Worm (Caenorhabditis elegans): ENCODE results near the gene sdz-8.

sdz-8 gene

DNA sequence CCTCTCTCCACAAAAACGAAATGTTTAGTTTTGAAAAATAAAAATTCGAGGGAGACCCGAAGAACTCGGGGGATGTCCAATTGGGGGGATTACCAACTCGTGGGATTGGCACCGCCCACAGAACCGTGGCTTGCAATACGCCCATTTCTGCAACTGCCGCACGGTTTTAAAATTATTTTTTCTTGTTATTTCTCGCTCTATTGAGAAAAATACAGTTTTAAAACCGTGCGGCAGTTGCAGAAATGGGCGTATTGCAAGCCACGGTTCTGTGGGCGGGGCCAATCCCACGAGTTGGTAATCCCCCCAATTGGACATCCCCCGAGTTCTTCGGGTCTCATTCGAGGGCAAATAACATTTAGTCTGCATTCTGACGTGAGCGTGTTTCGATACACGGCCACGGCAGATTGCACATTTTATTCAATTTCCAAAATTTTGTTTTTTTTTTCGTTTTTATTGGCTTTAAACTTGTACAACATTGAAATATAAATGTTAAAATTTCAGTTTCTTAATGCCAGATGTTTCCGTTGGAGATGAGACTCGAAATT is 11.1 kb downstream of the sdz-8 start, which contains the start of the genes C55A6.1 and C55A6.10 (continued):
- peak in 1 of 2 experiments; percentile 68 for TF ChIP-seq ztf-11 (tag; optimal IDR thresholded peaks at IDR 0.05)
- TF ChIP-seq xbp-1 (tag; optimal IDR thresholded peaks at IDR 0.05) = peak; percentile 65
- TF ChIP-seq tbx-2 (tag; optimal IDR thresholded peaks at IDR 0.05) = peak; percentile 71
- peak; percentile 85 for TF ChIP-seq nhr-47 (tag; optimal IDR thresholded peaks at IDR 0.05)
- TF ChIP-seq snpc-4 (tag; optimal IDR thresholded peaks at IDR 0.05) = peak; percentile 17
- TF ChIP-seq elt-2 (tag; optimal IDR thresholded peaks at IDR 0.05) = peak; percentile 14
- TF ChIP-seq lin-14 (GFP tag; optimal IDR thresholded peaks at IDR 0.05) = peak; percentile 76
- peak; percentile 37 for TF ChIP-seq nhr-77 (tag; optimal IDR thresholded peaks at IDR 0.05)
- peak; percentile 44 for TF ChIP-seq ceh-8 (GFP tag; optimal IDR thresholded peaks at IDR 0.05)
- TF ChIP-seq unc-86 (tag; optimal IDR thresholded peaks at IDR 0.05) = peak; percentile 76

DNA sequence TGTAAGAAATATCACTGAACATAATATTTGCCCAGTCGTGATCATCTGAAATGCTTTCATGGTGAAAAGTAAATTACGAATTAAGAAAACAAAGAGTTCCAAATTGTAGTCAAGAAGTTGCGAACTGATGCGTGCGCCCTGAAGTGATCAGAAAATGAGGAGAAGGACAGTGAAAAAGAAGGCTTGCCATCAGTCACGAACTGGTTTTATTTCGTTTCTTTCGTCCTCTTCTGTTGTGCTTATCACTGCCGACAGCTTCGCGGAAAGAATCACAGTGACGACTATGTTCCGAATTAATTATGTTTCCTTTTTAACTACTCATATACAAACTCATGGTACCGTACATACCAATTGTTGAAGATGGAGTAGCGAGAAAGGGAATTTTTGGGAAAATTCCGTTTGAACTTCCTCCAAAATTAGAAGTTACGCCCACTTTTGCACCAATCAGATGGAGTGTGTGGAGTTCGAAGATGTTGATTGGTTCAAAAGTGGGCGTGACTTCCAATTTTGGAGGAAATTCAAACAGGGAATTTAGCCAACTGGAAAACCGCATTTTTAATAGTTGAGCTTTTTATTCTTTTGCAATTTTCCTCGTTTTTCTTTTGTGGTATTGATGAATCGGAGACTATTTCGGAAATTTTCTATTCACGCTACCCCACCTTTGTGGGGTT is 12.8 kb downstream of the sdz-8 start, which contains the start of gene C55A6.12:
Gene C55A6.12 (minus strand): TSS at position 51 of the 671 bp plus-strand sequence.
- TF ChIP-seq ceh-90 (tag; optimal IDR thresholded peaks at IDR 0.05) = no peak
- no peak for TF ChIP-seq unc-86 (tag; optimal IDR thresholded peaks at IDR 0.05)
- peak; percentile 49; the same call in 1 of the 2 replicates for TF ChIP-seq grh-1 (GFP tag; IDR thresholded peaks at IDR 0.05)
- no peak for TF ChIP-seq unc-98 (GFP tag; IDR thresholded peaks at IDR 0.05)
- TF ChIP-seq dpl-1 (GFP tag; optimal IDR thresholded peaks at IDR 0.05) = peak; percentile 27 to 68 (median 65)
- no peak for TF ChIP-seq nhr-237 (tag; optimal IDR thresholded peaks at IDR 0.05)
- peak; percentile 28 for TF ChIP-seq nhr-85 (tag)
- TF ChIP-seq lsy-2 (tag; optimal IDR thresholded peaks at IDR 0.05) = peak in 1 of 2 experiments; percentile 24
- peak in 1 of 2 experiments; percentile 74 for TF ChIP-seq efl-1 (optimal IDR thresholded peaks at IDR 0.05)
- peak; percentile 77 to 96 for TF ChIP-seq efl-1 (GFP tag; optimal IDR thresholded peaks at IDR 0.05 in 1 of 2)
- TF ChIP-seq jun-1 (tag; optimal IDR thresholded peaks at IDR 0.05) = no peak
- no peak for TF ChIP-seq nhr-84 (tag; optimal IDR thresholded peaks at IDR 0.05)
- TF ChIP-seq xbp-1 (tag; optimal IDR thresholded peaks at IDR 0.05) = peak; percentile 48
- TF ChIP-seq lin-35 (GFP tag; optimal IDR thresholded peaks at IDR 0.05) = peak; percentile 25 to 77
- no peak for TF ChIP-seq unc-130 (tag; optimal IDR thresholded peaks at IDR 0.05)
- TF ChIP-seq sup-37 (GFP tag; optimal IDR thresholded peaks at IDR 0.05) = no peak
- TF ChIP-seq nhr-20 (tag; optimal IDR thresholded peaks at IDR 0.05) = no peak

DNA sequence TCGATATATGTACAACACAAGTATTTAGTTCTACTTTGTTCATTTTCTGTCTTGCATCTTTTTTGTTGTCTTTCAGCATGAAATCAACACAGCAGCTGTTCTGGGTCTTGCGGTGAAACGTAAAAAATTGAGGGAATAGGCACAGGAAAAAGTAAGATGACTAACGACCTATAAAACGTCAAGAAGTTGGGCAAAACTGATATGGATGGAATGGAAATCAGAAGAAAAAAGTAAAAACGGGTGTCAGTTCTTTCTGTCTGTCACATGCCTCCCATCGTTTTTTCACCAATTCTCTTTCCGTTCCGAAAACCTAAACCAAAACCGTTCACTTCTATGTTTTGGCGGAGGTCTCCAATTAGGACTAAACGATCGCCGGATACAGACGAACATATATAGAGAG is 15.0 kb downstream of the sdz-8 start:
- TF ChIP-seq nhr-12 (tag; optimal IDR thresholded peaks at IDR 0.05) = no peak
- TF ChIP-seq ceh-90 (tag; optimal IDR thresholded peaks at IDR 0.05) = no peak
- no peak for TF ChIP-seq unc-98 (GFP tag; IDR thresholded peaks at IDR 0.05)
- no peak for TF ChIP-seq mdl-1 (tag; optimal IDR thresholded peaks at IDR 0.05)
- no peak for TF ChIP-seq efl-1 (optimal IDR thresholded peaks at IDR 0.05)
- TF ChIP-seq efl-1 (GFP tag; optimal IDR thresholded peaks at IDR 0.05 in 1 of 2) = peak in 1 of 2 experiments; percentile 64
- no peak for TF ChIP-seq lin-35 (GFP tag; optimal IDR thresholded peaks at IDR 0.05)
- no peak for TF ChIP-seq F16B12.6 (tag; optimal IDR thresholded peaks at IDR 0.05)
- no peak for TF ChIP-seq elt-2 (tag; optimal IDR thresholded peaks at IDR 0.05)
- TF ChIP-seq blmp-1 (tag; optimal IDR thresholded peaks at IDR 0.05) = peak; percentile 33

DNA sequence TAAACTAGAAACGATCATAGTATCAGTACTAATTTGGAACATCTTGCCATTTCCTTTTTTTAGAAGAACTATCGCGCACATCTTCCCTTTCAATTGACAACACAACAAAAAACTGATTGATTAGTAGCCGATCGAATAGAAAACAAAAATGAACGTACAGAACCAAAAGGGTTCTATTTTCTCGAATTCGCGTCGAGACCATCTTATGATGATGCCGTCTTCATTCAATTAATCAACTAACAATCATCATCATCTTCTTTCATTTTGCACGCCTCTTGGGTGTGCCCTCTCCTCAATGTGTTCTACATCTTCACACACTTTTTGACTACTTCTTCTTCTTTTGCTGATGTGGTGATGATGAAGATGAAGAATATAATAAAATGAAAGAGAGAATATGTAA is 16.2 kb downstream of the sdz-8 start:
- TF ChIP-seq mep-1 (tag; optimal IDR thresholded peaks at IDR 0.05) = no peak
- peak; percentile 48 for TF ChIP-seq lin-14 (GFP tag; optimal IDR thresholded peaks at IDR 0.05)
- peak; percentile 40 for TF ChIP-seq blmp-1 (tag; optimal IDR thresholded peaks at IDR 0.05)

DNA sequence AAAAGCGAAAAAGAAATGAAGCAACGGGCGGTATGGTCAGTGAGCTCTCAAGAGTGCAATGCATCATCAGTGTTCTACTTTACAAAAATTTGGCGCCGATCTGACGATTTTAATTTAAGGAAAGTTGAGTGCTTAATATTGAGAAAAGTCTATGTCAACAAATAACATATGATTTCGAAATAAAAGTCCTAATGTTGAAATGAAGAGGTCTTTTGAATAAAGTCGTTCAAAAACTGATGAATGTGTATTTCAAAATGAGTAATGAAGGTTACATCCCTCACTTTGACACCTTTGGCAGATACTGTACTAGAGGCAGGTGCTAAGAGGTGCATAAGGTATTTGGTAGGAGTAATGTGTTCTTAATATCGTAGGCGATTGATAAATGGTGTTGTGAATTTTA is 18.5 kb downstream of the sdz-8 start:
- no peak for TF ChIP-seq ces-1 (GFP tag; optimal IDR thresholded peaks at IDR 0.05)
- TF ChIP-seq nhr-20 (tag; optimal IDR thresholded peaks at IDR 0.05) = no peak
- no peak for TF ChIP-seq nhr-84 (tag; optimal IDR thresholded peaks at IDR 0.05)
- no peak for TF ChIP-seq pqm-1 (tag; optimal IDR thresholded peaks at IDR 0.05)
- TF ChIP-seq nhr-77 (tag; optimal IDR thresholded peaks at IDR 0.05) = no peak
- no peak for TF ChIP-seq hlh-17 (GFP tag; optimal IDR thresholded peaks at IDR 0.05; ENCODE audit: borderline replicate concordance)
- no peak for TF ChIP-seq aly-2 (tag; optimal IDR thresholded peaks at IDR 0.05)
- TF ChIP-seq unc-98 (GFP tag; IDR thresholded peaks at IDR 0.05) = no peak
- no peak for TF ChIP-seq pax-3 (tag; optimal IDR thresholded peaks at IDR 0.05)
- TF ChIP-seq aha-1 (tag; optimal IDR thresholded peaks at IDR 0.05) = no peak
- no peak for TF ChIP-seq nhr-71 (tag; optimal IDR thresholded peaks at IDR 0.05)
- TF ChIP-seq ceh-90 (tag; optimal IDR thresholded peaks at IDR 0.05) = no peak
- no peak for TF ChIP-seq F16B12.6 (tag; optimal IDR thresholded peaks at IDR 0.05)
- no peak for TF ChIP-seq dpl-1 (GFP tag; optimal IDR thresholded peaks at IDR 0.05)
- TF ChIP-seq swsn-7 (tag; optimal IDR thresholded peaks at IDR 0.05) = no peak

Data from whole organism, L1 larva.